Fruit fly (Drosophila melanogaster) whole organism, embryonic: ENCODE results near the gene CG2608.

Source experiments
- Adf1 ChIP-seq: fragments of 200-800 bp; sonication (Bioruptor generic); IDR thresholded peaks from 2 replicates; pipeline ENCODE4 v1.3.6; 2022; ENCODE audit warnings: missing biosample characterization, missing genetic modification characterization
- Atf3 ChIP-seq: fragments of 200-800 bp; sonication (Bioruptor generic); optimal IDR thresholded peaks from 3 replicates; lab custom pipeline; 2016; ENCODE audit warnings: missing biosample characterization, missing genetic modification characterization
- BEAF-32 ChIP-seq: fragments of 200-800 bp; sonication (Bioruptor generic); optimal IDR thresholded peaks from 3 replicates; lab custom pipeline; 2017; ENCODE audit warnings: missing biosample characterization, missing genetic modification characterization, mild to moderate bottlenecking, moderate library complexity, missing genetic modification reagents
- CG10431 ChIP-seq: fragments of 200-800 bp; sonication (Bioruptor generic); optimal IDR thresholded peaks from 3 replicates; lab custom pipeline; 2018; ENCODE audit warnings: missing biosample characterization, mild to moderate bottlenecking, missing genetic modification characterization
- CG10654 ChIP-seq: fragments of 200-800 bp; sonication (Bioruptor generic); optimal IDR thresholded peaks from 2 replicates; lab custom pipeline; 2016; ENCODE audit warnings: missing biosample characterization, missing genetic modification characterization
- CG11560 ChIP-seq: fragments of 200-800 bp; sonication (Bioruptor generic); IDR thresholded peaks from 3 replicates; pipeline ENCODE4 v1.3.6; 2022; ENCODE audit warnings: missing biosample characterization, missing genetic modification characterization
- CG11695 ChIP-seq: fragments of 200-800 bp; sonication (Bioruptor generic); IDR thresholded peaks from 3 replicates; pipeline ENCODE4 v1.3.6; 2022; ENCODE audit warnings: missing biosample characterization, missing genetic modification characterization
- CG11723 ChIP-seq: fragments of 200-800 bp; sonication (Bioruptor generic); optimal IDR thresholded peaks from 2 replicates; lab custom pipeline; 2017; ENCODE audit warnings: missing biosample characterization, mild to moderate bottlenecking, missing genetic modification characterization
- CG12659 ChIP-seq: fragments of 200-800 bp; sonication (Bioruptor generic); optimal IDR thresholded peaks from 3 replicates; lab custom pipeline; 2017; ENCODE audit warnings: mild to moderate bottlenecking, missing biosample characterization, missing genetic modification reagents, missing genetic modification characterization
- CG13123 ChIP-seq: fragments of 200-800 bp; sonication (Bioruptor generic); optimal IDR thresholded peaks from 2 replicates; lab custom pipeline; 2016; ENCODE audit warnings: missing biosample characterization, missing genetic modification characterization
- CG14050 ChIP-seq: fragments of 200-800 bp; sonication (Bioruptor generic); IDR thresholded peaks from 3 replicates; pipeline ENCODE4 v1.3.6; 2022; ENCODE audit warnings: missing biosample characterization, missing genetic modification characterization
- CG15269 ChIP-seq: fragments of 200-800 bp; sonication (Bioruptor generic); optimal IDR thresholded peaks from 2 replicates; lab custom pipeline; 2018; ENCODE audit warnings: missing biosample characterization, mild to moderate bottlenecking, missing genetic modification characterization, moderate library complexity
- CG17385 ChIP-seq: fragments of 200-800 bp; sonication (Bioruptor generic); optimal IDR thresholded peaks from 3 replicates; lab custom pipeline; 2018; ENCODE audit warnings: missing biosample characterization, mild to moderate bottlenecking, missing genetic modification characterization
- CG2712 ChIP-seq: fragments of 200-800 bp; optimal IDR thresholded peaks from 3 replicates; lab custom pipeline; 2019; ENCODE audit warnings: missing biosample characterization, mild to moderate bottlenecking, missing genetic modification characterization, moderate library complexity
- CG6272 ChIP-seq: fragments of 200-800 bp; sonication (Bioruptor generic); IDR thresholded peaks from 2 replicates; pipeline ENCODE4 v1.3.6; 2022; ENCODE audit warnings: missing biosample characterization, missing genetic modification characterization
- CG6689 ChIP-seq: fragments of 200-800 bp; sonication (Bioruptor generic); IDR thresholded peaks from 2 replicates; pipeline ENCODE4 v1.3.6; 2022; ENCODE audit warnings: missing biosample characterization, missing genetic modification characterization
- CG8359 ChIP-seq: fragments of 200-800 bp; sonication (Bioruptor generic); optimal IDR thresholded peaks from 2 replicates; lab custom pipeline; 2017; ENCODE audit warnings: missing biosample characterization, mild to moderate bottlenecking, missing genetic modification characterization, borderline replicate concordance
- CG8388 ChIP-seq: fragments of 200-800 bp; sonication (Bioruptor generic); optimal IDR thresholded peaks from 2 replicates; lab custom pipeline; 2019; ENCODE audit warnings: missing biosample characterization, mild to moderate bottlenecking, missing genetic modification characterization, moderate library complexity
- CG8478 ChIP-seq: fragments of >200 bp; optimal IDR thresholded peaks from 2 replicates; lab custom pipeline; 2018
- CG8765 ChIP-seq: fragments of 200-800 bp; sonication (Bioruptor generic); IDR thresholded peaks from 2 replicates; pipeline ENCODE4 v1.3.6; 2022; ENCODE audit warnings: missing biosample characterization, missing genetic modification characterization
- CG9215 ChIP-seq: fragments of 200-800 bp; sonication (Bioruptor generic); IDR thresholded peaks from 2 replicates; pipeline ENCODE4 v1.3.6; 2022; ENCODE audit warnings: missing biosample characterization, missing genetic modification characterization
- CG9876 ChIP-seq: fragments of 200-800 bp; sonication (Bioruptor generic); optimal IDR thresholded peaks from 2 replicates; lab custom pipeline; 2016; ENCODE audit warnings: missing biosample characterization, missing genetic modification characterization
- CkIIα-i1 ChIP-seq: fragments of 200-800 bp; sonication (Bioruptor generic); IDR thresholded peaks from 2 replicates; pipeline ENCODE4 v1.3.6; 2022; ENCODE audit warnings: missing biosample characterization, missing genetic modification characterization
- ERR ChIP-seq: fragments of 200-800 bp; sonication (Bioruptor generic); optimal IDR thresholded peaks from 2 replicates; lab custom pipeline; 2016; ENCODE audit warnings: missing biosample characterization, missing genetic modification characterization
- Gug ChIP-seq: fragments of 200-800 bp; sonication (Bioruptor generic); IDR thresholded peaks from 4 replicates; pipeline ENCODE4 v1.3.6; 2022; ENCODE audit warnings: missing biosample characterization, missing genetic modification characterization
- Hand ChIP-seq: fragments of 200-800 bp; sonication (Bioruptor generic); optimal IDR thresholded peaks from 2 replicates; lab custom pipeline; 2017; ENCODE audit warnings: mild to moderate bottlenecking, missing biosample characterization, missing genetic modification reagents, missing genetic modification characterization
- Lim3 ChIP-seq: fragments of 200-800 bp; sonication (Bioruptor generic); IDR thresholded peaks from 2 replicates; pipeline ENCODE4 v1.3.6; 2022; ENCODE audit warnings: missing biosample characterization, missing genetic modification characterization
- NC2α ChIP-seq: fragments of 200-800 bp; sonication (Bioruptor generic); optimal IDR thresholded peaks from 2 replicates; lab custom pipeline; 2016; ENCODE audit warnings: missing biosample characterization, missing genetic modification characterization
- NC2β ChIP-seq: fragments of 200-800 bp; sonication (Bioruptor generic); optimal IDR thresholded peaks from 2 replicates; lab custom pipeline; 2016; ENCODE audit warnings: missing biosample characterization, missing genetic modification characterization
- Scr ChIP-seq: fragments of 200-800 bp; sonication (Bioruptor generic); IDR thresholded peaks from 2 replicates; pipeline ENCODE4 v1.3.6; 2022; ENCODE audit warnings: missing biosample characterization, missing genetic modification characterization; ENCODE audit not compliant: partially characterized antibody
- Sox100B ChIP-seq: fragments of 200-800 bp; sonication (Bioruptor generic); optimal IDR thresholded peaks from 3 replicates; lab custom pipeline; 2018; ENCODE audit warnings: missing biosample characterization, mild to moderate bottlenecking, missing genetic modification characterization
- Spps ChIP-seq: fragments of 200-800 bp; sonication (Bioruptor generic); optimal IDR thresholded peaks from 2 replicates; lab custom pipeline; 2018; ENCODE audit warnings: missing biosample characterization, mild to moderate bottlenecking, missing genetic modification characterization
- aop ChIP-seq: fragments of 200-800 bp; sonication (Bioruptor generic); IDR thresholded peaks from 2 replicates; pipeline ENCODE4 v1.3.6; 2022; ENCODE audit warnings: missing biosample characterization, missing genetic modification characterization
- bowl ChIP-seq: fragments of 200-800 bp; sonication (Bioruptor generic); IDR thresholded peaks from 2 replicates; pipeline ENCODE4 v1.3.6; 2022; ENCODE audit warnings: missing biosample characterization, missing genetic modification characterization
- br ChIP-seq: fragments of >200 bp; optimal IDR thresholded peaks from 2 replicates; lab custom pipeline; 2017
- cad ChIP-seq: fragments of >200 bp; optimal IDR thresholded peaks from 2 replicates; lab custom pipeline; 2017; ENCODE audit warnings: missing biosample characterization, missing genetic modification characterization
- cato ChIP-seq: fragments of 200-800 bp; sonication (Bioruptor generic); optimal IDR thresholded peaks from 2 replicates; lab custom pipeline; 2016; ENCODE audit warnings: missing biosample characterization, missing genetic modification characterization, borderline replicate concordance
- caup ChIP-seq: fragments of 200-800 bp; sonication (Bioruptor generic); optimal IDR thresholded peaks from 3 replicates; lab custom pipeline; 2017; ENCODE audit warnings: missing biosample characterization, mild to moderate bottlenecking, missing genetic modification characterization, moderate library complexity; ENCODE audit not compliant: severe bottlenecking
- chif ChIP-seq, 2 experiments: fragments of 200-800 bp; sonication (Bioruptor generic); optimal IDR thresholded peaks; 3 replicates each; lab custom pipeline; 2016; ENCODE audit warnings: missing biosample characterization in 2 of 2, missing genetic modification characterization in 2 of 2
- croc ChIP-seq: fragments of 200-800 bp; sonication (Bioruptor generic); conservative IDR thresholded peaks from 3 replicates; pipeline ENCODE4 v1.3.6; 2022; ENCODE audit warnings: missing biosample characterization, missing genetic modification characterization
- dysf ChIP-seq: fragments of 200-800 bp; sonication (Bioruptor generic); IDR thresholded peaks from 3 replicates; pipeline ENCODE4 v1.3.6; 2022; ENCODE audit warnings: missing biosample characterization, missing genetic modification characterization
- grn ChIP-seq: fragments of 200-800 bp; sonication (Bioruptor generic); optimal IDR thresholded peaks from 3 replicates; lab custom pipeline; 2017; ENCODE audit warnings: missing biosample characterization, missing genetic modification characterization
- jumu ChIP-seq: fragments of 200-800 bp; sonication (Bioruptor generic); optimal IDR thresholded peaks from 3 replicates; lab custom pipeline; 2016; ENCODE audit warnings: missing biosample characterization, missing genetic modification characterization
- row ChIP-seq: fragments of 200-800 bp; sonication (Bioruptor generic); IDR thresholded peaks from 3 replicates; pipeline ENCODE4 v1.3.6; 2022; ENCODE audit warnings: missing biosample characterization, missing genetic modification characterization
- run ChIP-seq: fragments of 200-800 bp; sonication (Bioruptor generic); optimal IDR thresholded peaks from 3 replicates; lab custom pipeline; 2018; ENCODE audit warnings: missing biosample characterization, mild to moderate bottlenecking, missing genetic modification characterization
- sens ChIP-seq: fragments of 200-800 bp; sonication (Bioruptor generic); peaks from one replicate; lab custom pipeline; 2016; ENCODE audit warnings: missing biosample characterization, missing genetic modification characterization
- slp2 ChIP-seq: fragments of 200-800 bp; sonication (Bioruptor generic); optimal IDR thresholded peaks from 2 replicates; lab custom pipeline; 2016; ENCODE audit warnings: missing biosample characterization, missing genetic modification characterization
- sqz ChIP-seq: fragments of 200-800 bp; sonication (Bioruptor generic); optimal IDR thresholded peaks from 3 replicates; lab custom pipeline; 2018; ENCODE audit warnings: missing biosample characterization, mild to moderate bottlenecking, missing genetic modification characterization
- sug ChIP-seq: fragments of 200-800 bp; optimal IDR thresholded peaks from 2 replicates; lab custom pipeline; 2019; ENCODE audit warnings: missing biosample characterization, mild to moderate bottlenecking, missing genetic modification characterization, moderate library complexity
- trh ChIP-seq: fragments of 200-800 bp; sonication (Bioruptor generic); optimal IDR thresholded peaks from 2 replicates; lab custom pipeline; 2016; ENCODE audit warnings: missing biosample characterization, missing genetic modification characterization
- vvl ChIP-seq: fragments of 200-800 bp; sonication (Bioruptor generic); IDR thresholded peaks from 2 replicates; pipeline ENCODE4 v1.3.6; 2022; ENCODE audit warnings: missing biosample characterization, missing genetic modification characterization
- z ChIP-seq: fragments of 200-800 bp; sonication (Bioruptor generic); IDR thresholded peaks from 3 replicates; pipeline ENCODE4 v1.3.6; 2022; ENCODE audit warnings: missing biosample characterization, missing genetic modification characterization

Gene CG2608

DNA sequence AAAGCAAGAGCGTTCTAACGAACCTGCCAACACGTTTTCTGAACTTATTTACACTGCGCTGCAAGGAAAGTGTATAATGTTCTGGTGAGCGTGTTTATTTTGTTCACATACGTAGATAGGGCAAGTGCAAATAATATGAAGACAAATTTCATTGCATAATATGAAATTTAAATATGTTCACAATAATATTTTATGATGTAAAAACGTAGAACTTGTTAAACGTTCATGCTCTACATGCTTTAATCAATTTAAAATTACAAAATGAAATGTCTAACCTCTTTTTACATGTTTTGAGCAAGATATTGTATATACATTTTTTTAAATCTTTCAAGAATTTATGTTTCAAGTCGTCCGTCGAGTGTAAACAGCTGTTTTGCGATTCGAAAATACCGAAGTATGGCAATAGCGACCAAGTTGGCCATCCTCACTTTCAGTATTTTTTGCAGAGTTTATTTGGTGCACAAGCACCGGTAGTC lies at the start of gene CG2608, which contains the start of gene phr6-4 (continued):
- peak; percentile 69; the same call in 2 of the 3 replicates for TF ChIP-seq CG11560 (tag; lab: Robert Waterston, UW)
- TF ChIP-seq CG8765 (GFP tag; lab: Robert Waterston, UW): peak; percentile 80; the same call in 1 of the 2 replicates
- peak; percentile 92 for TF ChIP-seq caup (GFP tag; lab: Kevin White, UChicago)
- peak; percentile 89 for TF ChIP-seq CG17385 (GFP tag; lab: Kevin White, UChicago)
- no peak for TF ChIP-seq Scr
- no peak for TF ChIP-seq z (GFP tag; lab: Robert Waterston, UW)
- TF ChIP-seq CG8478 (lab: Kevin White, UChicago): no peak
- peak; percentile 83 for TF ChIP-seq croc (GFP tag; lab: Robert Waterston, UW)
- peak; percentile 77 to 87 for TF ChIP-seq chif (GFP tag; optimal IDR thresholded peaks at IDR 0.05; lab: Kevin White, UChicago)
- peak; percentile 60; the same call in 1 of the 2 replicates for TF ChIP-seq bowl
- TF ChIP-seq CG8359: peak; percentile 66
- no peak for TF ChIP-seq CkIIα-i1
- peak; percentile 76 for TF ChIP-seq CG6272 (GFP tag; lab: Robert Waterston, UW)
- TF ChIP-seq trh (GFP tag; lab: Kevin White, UChicago): peak; percentile 71
- TF ChIP-seq ERR (GFP tag; lab: Kevin White, UChicago): peak; percentile 34
- peak; percentile 89 for TF ChIP-seq Spps (tag; lab: Kevin White, UChicago)
- TF ChIP-seq Lim3 (GFP tag; lab: Robert Waterston, UW): 0 out of 2 replicates have a peak, but pooled peaks have one; percentile 43
- peak; percentile 89 for TF ChIP-seq CG10654
- TF ChIP-seq Sox100B (GFP tag; lab: Kevin White, UChicago): peak; percentile 94
- TF ChIP-seq sug (tag; lab: Kevin White, UChicago): peak; percentile 91
- peak; percentile 67 for TF ChIP-seq NC2α (GFP tag; lab: Kevin White, UChicago)
- TF ChIP-seq BEAF-32: peak; percentile 25
- TF ChIP-seq aop (GFP tag; lab: Robert Waterston, UW): no peak
- TF ChIP-seq CG14050 (GFP tag; lab: Robert Waterston, UW): peak; percentile 80
- TF ChIP-seq cato: peak; percentile 85
- TF ChIP-seq sens (GFP tag; lab: Kevin White, UChicago): peak; percentile 98
- peak; percentile 79 for TF ChIP-seq CG9876 (GFP tag; lab: Kevin White, UChicago)
- peak; percentile 51 for TF ChIP-seq grn (GFP tag; lab: Kevin White, UChicago)
- peak; percentile 81 for TF ChIP-seq slp2 (GFP tag; lab: Kevin White, UChicago)
- TF ChIP-seq Adf1 (GFP tag; lab: Robert Waterston, UW): peak; percentile 56
- TF ChIP-seq Hand: peak; percentile 83
- peak; percentile 86 for TF ChIP-seq CG11723 (GFP tag; lab: Kevin White, UChicago)
- TF ChIP-seq run (tag; lab: Kevin White, UChicago): peak; percentile 88
- peak; percentile 70 for TF ChIP-seq CG10431 (GFP tag; lab: Kevin White, UChicago)
- peak; percentile 94 for TF ChIP-seq row (GFP tag; lab: Robert Waterston, UW)
- TF ChIP-seq CG8388 (GFP tag; lab: Kevin White, UChicago): peak; percentile 92
- TF ChIP-seq CG15269 (tag; lab: Kevin White, UChicago): peak; percentile 94
- TF ChIP-seq CG11695 (GFP tag; lab: Robert Waterston, UW): peak; percentile 89
- TF ChIP-seq sqz: peak; percentile 89
- peak; percentile 85 for TF ChIP-seq Gug (GFP tag; lab: Robert Waterston, UW)
- peak; percentile 86 for TF ChIP-seq dysf (GFP tag; lab: Robert Waterston, UW)
- TF ChIP-seq CG13123 (GFP tag; lab: Kevin White, UChicago): peak; percentile 78
- TF ChIP-seq cad (GFP tag; lab: Kevin White, UChicago): no peak
- TF ChIP-seq vvl (GFP tag; lab: Robert Waterston, UW): peak; percentile 89
- TF ChIP-seq CG9215 (GFP tag; lab: Robert Waterston, UW): peak; percentile 86
- TF ChIP-seq CG12659 (GFP tag; lab: Kevin White, UChicago): peak; percentile 96
- no peak for TF ChIP-seq br (lab: Kevin White, UChicago)
- peak; percentile 85 for TF ChIP-seq NC2β (GFP tag; lab: Kevin White, UChicago)
- TF ChIP-seq CG6689 (GFP tag; lab: Robert Waterston, UW): peak; percentile 90
- TF ChIP-seq Atf3: peak; percentile 73
- TF ChIP-seq CG2712 (tag; lab: Kevin White, UChicago): peak; percentile 96
- peak; percentile 80 for TF ChIP-seq jumu
